Worm (Caenorhabditis elegans): ENCODE measurements around the gene B0513.90.
A peak's percentile ranks its signal among the peaks of the same experiment; 100 is the strongest.

B0513.90 gene

ce11 chrIV:13834394-13835129 is 32.3 kb upstream of the B0513.90 start:
- TF ChIP-seq nhr-85 (tag): peak; percentile 66
- TF ChIP-seq efl-1 (optimal IDR thresholded peaks at IDR 0.05): no peak
- peak in 1 of 2 experiments; percentile 61 for TF ChIP-seq efl-1 (GFP tag; optimal IDR thresholded peaks at IDR 0.05 in 1 of 2)
- TF ChIP-seq swsn-7 (tag; optimal IDR thresholded peaks at IDR 0.05): no peak

ce11 chrIV:13836290-13836689 is 30.6 kb upstream of the B0513.90 start, which contains the start of gene H08M01.1:
TSS of gene H08M01.1 (minus strand) at chrIV:13836390.
- no peak for TF ChIP-seq C16A3.4 (tag; optimal IDR thresholded peaks at IDR 0.05)
- no peak for TF ChIP-seq zip-4 (GFP tag; optimal IDR thresholded peaks at IDR 0.05)
- no peak for TF ChIP-seq lsy-2 (tag; optimal IDR thresholded peaks at IDR 0.05)
- TF ChIP-seq ets-5 (GFP tag; IDR thresholded peaks at IDR 0.05): no peak
- TF ChIP-seq ces-1 (GFP tag; optimal IDR thresholded peaks at IDR 0.05): no peak
- TF ChIP-seq lin-39 (tag; optimal IDR thresholded peaks at IDR 0.05): no peak
- no peak for TF ChIP-seq mdl-1 (tag; optimal IDR thresholded peaks at IDR 0.05)
- TF ChIP-seq efl-1 (optimal IDR thresholded peaks at IDR 0.05): no peak
- TF ChIP-seq efl-1 (GFP tag; optimal IDR thresholded peaks at IDR 0.05 in 1 of 2): no peak
- TF ChIP-seq lin-15B (tag; optimal IDR thresholded peaks at IDR 0.05): no peak
- no peak for TF ChIP-seq ceh-90 (tag; optimal IDR thresholded peaks at IDR 0.05)
- TF ChIP-seq mab-9 (GFP tag; IDR thresholded peaks at IDR 0.05): no peak
- no peak for TF ChIP-seq lin-14 (GFP tag; optimal IDR thresholded peaks at IDR 0.05)
- no peak for TF ChIP-seq pax-3 (tag; optimal IDR thresholded peaks at IDR 0.05)
- no peak for TF ChIP-seq nhr-19 (GFP tag; conservative IDR thresholded peaks at IDR 0.05)
- no peak for TF ChIP-seq nhr-47 (tag; optimal IDR thresholded peaks at IDR 0.05)
- TF ChIP-seq Y116A8C.19 (tag; optimal IDR thresholded peaks at IDR 0.05; ENCODE audit: borderline replicate concordance): no peak
- no peak for TF ChIP-seq elt-3 (tag; optimal IDR thresholded peaks at IDR 0.05)

- TF ChIP-seq lin-35 (GFP tag; optimal IDR thresholded peaks at IDR 0.05) (no peak), nhr-85 (tag) (no peak), alr-1 (tag; optimal IDR thresholded peaks at IDR 0.05; ENCODE audit: borderline replicate concordance) (no peak), lin-13 (GFP tag; optimal IDR thresholded peaks at IDR 0.05) (no peak), nhr-71 (tag; optimal IDR thresholded peaks at IDR 0.05) (no peak), dpl-1 (GFP tag; optimal IDR thresholded peaks at IDR 0.05) (no peak), snpc-4 (tag; optimal IDR thresholded peaks at IDR 0.05) (no peak), mdl-1 (tag; optimal IDR thresholded peaks at IDR 0.05) (no peak), unc-98 (GFP tag; IDR thresholded peaks at IDR 0.05) (no peak), tbx-2 (tag; optimal IDR thresholded peaks at IDR 0.05) (no peak), mab-9 (GFP tag; IDR thresholded peaks at IDR 0.05) (no peak), lsy-2 (tag; optimal IDR thresholded peaks at IDR 0.05) (no peak), mep-1 (tag; optimal IDR thresholded peaks at IDR 0.05) (no peak), pqm-1 (tag; optimal IDR thresholded peaks at IDR 0.05) (no peak), nhr-11 (tag; optimal IDR thresholded peaks at IDR 0.05) (no peak), tlp-1 (tag; optimal IDR thresholded peaks at IDR 0.05) (no peak), F16B12.6 (tag; optimal IDR thresholded peaks at IDR 0.05) (no peak)
Measured at ce11 chrIV:13838296-13838695, 28.6 kb upstream of the B0513.90 start.

ce11 chrIV:13860459-13860858 is 6.4 kb upstream of the B0513.90 start:
- TF ChIP-seq lin-35 (GFP tag; optimal IDR thresholded peaks at IDR 0.05): peak in 1 of 2 experiments; percentile 26
- peak in 1 of 3 experiments; percentile 18 for TF ChIP-seq dpl-1 (GFP tag; optimal IDR thresholded peaks at IDR 0.05)
- no peak for TF ChIP-seq efl-1 (optimal IDR thresholded peaks at IDR 0.05)
- peak in 1 of 2 experiments; percentile 95 for TF ChIP-seq efl-1 (GFP tag; optimal IDR thresholded peaks at IDR 0.05 in 1 of 2)
- TF ChIP-seq ets-5 (GFP tag; IDR thresholded peaks at IDR 0.05): no peak

- 0 out of 2 replicates have a peak, but pooled peaks have one; percentile 6 for TF ChIP-seq unc-98 (GFP tag; IDR thresholded peaks at IDR 0.05)
Measured at ce11 chrIV:13862003-13862402, 4.9 kb upstream of the B0513.90 start.

Measured in whole organism, L1 larva.